Fruit fly (Drosophila melanogaster) whole organism, embryonic: Measurements from ENCODE around the gene CG10214.

Experiments used
- CG10267 ChIP-seq: fragments of 200-800 bp; sonication (Bioruptor generic); optimal IDR thresholded peaks from 2 replicates; lab custom pipeline; 2018; ENCODE audit warnings: missing biosample characterization, mild to moderate bottlenecking, missing genetic modification characterization, moderate library complexity
- CG11093 ChIP-seq: fragments of 200-800 bp; sonication (Bioruptor generic); IDR thresholded peaks from 3 replicates; pipeline ENCODE4 v1.3.6; 2022; ENCODE audit warnings: missing biosample characterization, missing genetic modification characterization
- CG14441 ChIP-seq: fragments of 200-800 bp; sonication (Bioruptor generic); IDR thresholded peaks from 2 replicates; pipeline ENCODE4 v1.3.6; 2022; ENCODE audit warnings: missing biosample characterization, missing genetic modification characterization
- CG17186 ChIP-seq: fragments of 200-800 bp; sonication (Bioruptor generic); optimal IDR thresholded peaks from 3 replicates; lab custom pipeline; 2017; ENCODE audit warnings: missing biosample characterization, missing genetic modification reagents, missing genetic modification characterization
- CG18619 ChIP-seq: fragments of 200-800 bp; sonication (Bioruptor generic); optimal IDR thresholded peaks from 3 replicates; lab custom pipeline; 2017; ENCODE audit warnings: missing biosample characterization, mild to moderate bottlenecking, missing genetic modification characterization
- CG2712 ChIP-seq: fragments of 200-800 bp; optimal IDR thresholded peaks from 3 replicates; lab custom pipeline; 2019; ENCODE audit warnings: missing biosample characterization, mild to moderate bottlenecking, missing genetic modification characterization, moderate library complexity
- CG2889 ChIP-seq: fragments of 200-800 bp; sonication (Bioruptor generic); IDR thresholded peaks from 3 replicates; pipeline ENCODE4 v1.3.6; 2022; ENCODE audit warnings: missing biosample characterization, missing genetic modification characterization
- CG3065 ChIP-seq: fragments of 200-800 bp; sonication (Bioruptor generic); optimal IDR thresholded peaks from 2 replicates; lab custom pipeline; 2016; ENCODE audit warnings: missing biosample characterization, missing genetic modification characterization
- CG4617 ChIP-seq: fragments of 200-800 bp; sonication (Bioruptor generic); optimal IDR thresholded peaks from 3 replicates; lab custom pipeline; 2016; ENCODE audit warnings: missing biosample characterization, missing genetic modification characterization, borderline replicate concordance
- CG4820 ChIP-seq: fragments of 200-800 bp; sonication (Bioruptor generic); optimal IDR thresholded peaks from 3 replicates; lab custom pipeline; 2016; ENCODE audit warnings: missing biosample characterization, missing genetic modification characterization
- CG5180 ChIP-seq: fragments of 200-800 bp; sonication (Bioruptor generic); optimal IDR thresholded peaks from 3 replicates; lab custom pipeline; 2017; ENCODE audit warnings: missing biosample characterization, missing genetic modification characterization, mild to moderate bottlenecking, moderate library complexity, missing genetic modification reagents
- CG7786 ChIP-seq: fragments of 200-800 bp; sonication (Bioruptor generic); optimal IDR thresholded peaks from 2 replicates; lab custom pipeline; 2016; ENCODE audit warnings: missing biosample characterization, missing genetic modification characterization
- CG7928 ChIP-seq: fragments of 200-800 bp; sonication (Bioruptor generic); optimal IDR thresholded peaks from 2 replicates; lab custom pipeline; 2017; ENCODE audit warnings: missing biosample characterization, mild to moderate bottlenecking, missing genetic modification characterization
- CG7987 ChIP-seq: fragments of 200-800 bp; sonication (Bioruptor generic); optimal IDR thresholded peaks from 2 replicates; lab custom pipeline; 2018; ENCODE audit warnings: missing biosample characterization, mild to moderate bottlenecking, missing genetic modification characterization, moderate library complexity
- CG8089 ChIP-seq: fragments of 200-800 bp; sonication (Bioruptor generic); optimal IDR thresholded peaks from 3 replicates; lab custom pipeline; 2016; ENCODE audit warnings: missing biosample characterization, missing genetic modification characterization
- CG8290 ChIP-seq, 3 experiments: fragments of 200-800 bp; sonication (Bioruptor generic); optimal IDR thresholded peaks; 2 replicates each; lab custom pipeline; 2016 to 2019; ENCODE audit warnings: missing biosample characterization in 3 of 3, missing genetic modification characterization in 3 of 3, mild to moderate bottlenecking in 2 of 3, moderate library complexity in 1 of 3
- CG8359 ChIP-seq: fragments of 200-800 bp; sonication (Bioruptor generic); optimal IDR thresholded peaks from 2 replicates; lab custom pipeline; 2017; ENCODE audit warnings: missing biosample characterization, mild to moderate bottlenecking, missing genetic modification characterization, borderline replicate concordance
- CG9215 ChIP-seq: fragments of 200-800 bp; sonication (Bioruptor generic); IDR thresholded peaks from 2 replicates; pipeline ENCODE4 v1.3.6; 2022; ENCODE audit warnings: missing biosample characterization, missing genetic modification characterization
- CG9727 ChIP-seq: fragments of 200-800 bp; sonication (Bioruptor generic); optimal IDR thresholded peaks from 3 replicates; lab custom pipeline; 2017; ENCODE audit warnings: missing biosample characterization, mild to moderate bottlenecking, missing genetic modification characterization
- CG9797 ChIP-seq: fragments of 200-800 bp; sonication (Bioruptor generic); optimal IDR thresholded peaks from 3 replicates; lab custom pipeline; 2018; ENCODE audit warnings: missing biosample characterization, mild to moderate bottlenecking, missing genetic modification characterization
- CG9817 ChIP-seq: fragments of 200-800 bp; sonication (Bioruptor generic); optimal IDR thresholded peaks from 2 replicates; lab custom pipeline; 2018; ENCODE audit warnings: missing biosample characterization, mild to moderate bottlenecking, missing genetic modification characterization, moderate library complexity
- CkIIα-i1 ChIP-seq: fragments of 200-800 bp; sonication (Bioruptor generic); IDR thresholded peaks from 2 replicates; pipeline ENCODE4 v1.3.6; 2022; ENCODE audit warnings: missing biosample characterization, missing genetic modification characterization
- Dref ChIP-seq: fragments of 200-800 bp; sonication (Bioruptor generic); IDR thresholded peaks from 2 replicates; pipeline ENCODE4 v1.3.6; 2022; ENCODE audit warnings: missing biosample characterization, missing genetic modification characterization
- Fer3 ChIP-seq: fragments of 200-800 bp; sonication (Bioruptor generic); optimal IDR thresholded peaks from 2 replicates; lab custom pipeline; 2018; ENCODE audit warnings: missing biosample characterization, mild to moderate bottlenecking, missing genetic modification characterization, moderate library complexity
- Gug ChIP-seq: fragments of 200-800 bp; sonication (Bioruptor generic); IDR thresholded peaks from 4 replicates; pipeline ENCODE4 v1.3.6; 2022; ENCODE audit warnings: missing biosample characterization, missing genetic modification characterization
- HLH3B ChIP-seq: fragments of 200-800 bp; sonication (Bioruptor generic); IDR thresholded peaks from 2 replicates; pipeline ENCODE4 v1.3.6; 2022; ENCODE audit warnings: missing biosample characterization, missing genetic modification characterization
- Myb ChIP-seq: fragments of 200-800 bp; sonication (Bioruptor generic); optimal IDR thresholded peaks from 2 replicates; lab custom pipeline; 2016; ENCODE audit warnings: missing biosample characterization, missing genetic modification characterization
- NC2β ChIP-seq: fragments of 200-800 bp; sonication (Bioruptor generic); optimal IDR thresholded peaks from 2 replicates; lab custom pipeline; 2016; ENCODE audit warnings: missing biosample characterization, missing genetic modification characterization
- NfI ChIP-seq: fragments of 200-800 bp; sonication (Bioruptor generic); optimal IDR thresholded peaks from 3 replicates; lab custom pipeline; 2018; ENCODE audit warnings: missing biosample characterization, mild to moderate bottlenecking, missing genetic modification characterization, moderate library complexity
- Ptx1 ChIP-seq: fragments of 200-800 bp; sonication (Bioruptor generic); IDR thresholded peaks from 2 replicates; pipeline ENCODE4 v1.3.6; 2022; ENCODE audit warnings: missing biosample characterization, missing genetic modification characterization
- Xbp1 ChIP-seq: fragments of 200-800 bp; sonication (Bioruptor generic); optimal IDR thresholded peaks from 3 replicates; lab custom pipeline; 2016; ENCODE audit warnings: missing biosample characterization, mild to moderate bottlenecking, missing genetic modification characterization
- Xrp1 ChIP-seq: fragments of 200-800 bp; sonication (Bioruptor generic); IDR thresholded peaks from 2 replicates; pipeline ENCODE4 v1.3.6; 2022; ENCODE audit warnings: missing biosample characterization, missing genetic modification characterization
- ase ChIP-seq: fragments of 200-800 bp; sonication (Bioruptor generic); IDR thresholded peaks from 3 replicates; pipeline ENCODE4 v1.3.6; 2022; ENCODE audit warnings: missing biosample characterization, missing genetic modification characterization
- chm ChIP-seq: fragments of 200-800 bp; sonication (Bioruptor generic); IDR thresholded peaks from 2 replicates; pipeline ENCODE4 v1.3.6; 2022; ENCODE audit warnings: missing biosample characterization, missing genetic modification characterization
- ci ChIP-seq: fragments of 200-800 bp; sonication (Bioruptor generic); IDR thresholded peaks from 3 replicates; pipeline ENCODE4 v1.3.6; 2022; ENCODE audit warnings: missing biosample characterization, missing genetic modification characterization
- crc ChIP-seq: fragments of 200-800 bp; sonication (Bioruptor generic); optimal IDR thresholded peaks from 2 replicates; lab custom pipeline; 2016; ENCODE audit warnings: missing biosample characterization, missing genetic modification characterization
- fru ChIP-seq: fragments of >200 bp; optimal IDR thresholded peaks from 2 replicates; lab custom pipeline; 2017
- gro ChIP-seq: fragments of 200-800 bp; sonication (Bioruptor generic); optimal IDR thresholded peaks from 2 replicates; lab custom pipeline; 2016; ENCODE audit warnings: missing biosample characterization, missing genetic modification characterization
- gsb ChIP-seq: fragments of 200-800 bp; sonication (Bioruptor generic); IDR thresholded peaks from 2 replicates; pipeline ENCODE4 v1.3.6; 2022; ENCODE audit warnings: missing biosample characterization, missing genetic modification characterization
- kay ChIP-seq: fragments of 200-800 bp; sonication (Bioruptor generic); optimal IDR thresholded peaks from 2 replicates; lab custom pipeline; 2016; ENCODE audit warnings: missing biosample characterization, missing genetic modification characterization
- knrl ChIP-seq: fragments of 200-800 bp; sonication (Bioruptor generic); IDR thresholded peaks from 3 replicates; pipeline ENCODE4 v1.3.6; 2022; ENCODE audit warnings: missing biosample characterization, missing genetic modification characterization; ENCODE audit not compliant: partially characterized antibody
- nerfin-1 ChIP-seq: fragments of 200-800 bp; sonication (Bioruptor generic); optimal IDR thresholded peaks from 3 replicates; lab custom pipeline; 2019; ENCODE audit warnings: missing biosample characterization, mild to moderate bottlenecking, missing genetic modification characterization, moderate library complexity
- repo ChIP-seq: fragments of 200-800 bp; sonication (Bioruptor generic); optimal IDR thresholded peaks from 2 replicates; lab custom pipeline; 2016; ENCODE audit warnings: missing biosample characterization, missing genetic modification characterization
- schlank ChIP-seq: fragments of 200-800 bp; sonication (Bioruptor generic); optimal IDR thresholded peaks from 2 replicates; lab custom pipeline; 2018; ENCODE audit warnings: missing biosample characterization, mild to moderate bottlenecking, missing genetic modification characterization
- sr ChIP-seq: fragments of 200-800 bp; sonication (Bioruptor generic); IDR thresholded peaks from 3 replicates; pipeline ENCODE4 v1.3.6; 2022; ENCODE audit warnings: missing biosample characterization, missing genetic modification characterization
- stwl ChIP-seq: fragments of 200-800 bp; sonication (Bioruptor generic); optimal IDR thresholded peaks from 3 replicates; lab custom pipeline; 2018; ENCODE audit warnings: missing biosample characterization, mild to moderate bottlenecking, missing genetic modification characterization, moderate library complexity
- twi ChIP-seq: fragments of 200-800 bp; optimal IDR thresholded peaks from 2 replicates; lab custom pipeline; 2019; ENCODE audit warnings: missing biosample characterization, mild to moderate bottlenecking, missing genetic modification characterization, moderate library complexity
- unc-4 ChIP-seq: fragments of 200-800 bp; sonication (Bioruptor generic); IDR thresholded peaks from 2 replicates; pipeline ENCODE4 v1.3.6; 2022; ENCODE audit warnings: missing biosample characterization, missing genetic modification characterization; ENCODE audit not compliant: partially characterized antibody
- usp ChIP-seq: fragments of >200 bp; optimal IDR thresholded peaks from 2 replicates; lab custom pipeline; 2017; ENCODE audit warnings: missing biosample characterization, missing genetic modification characterization
- vvl ChIP-seq: fragments of 200-800 bp; sonication (Bioruptor generic); IDR thresholded peaks from 2 replicates; pipeline ENCODE4 v1.3.6; 2022; ENCODE audit warnings: missing biosample characterization, missing genetic modification characterization
- wdn ChIP-seq: fragments of 200-800 bp; sonication (Bioruptor generic); IDR thresholded peaks from 2 replicates; pipeline ENCODE4 v1.3.6; 2022; ENCODE audit warnings: missing biosample characterization, missing genetic modification characterization

Gene CG10214

dm6 chr3R:23783961-23784360 lies 16.7 kb upstream of the CG10214 start (continued):
- TF ChIP-seq CG8290 (GFP tag; optimal IDR thresholded peaks at IDR 0.05; lab: Kevin White, UChicago) (peak; percentile 40), CG8290 (tag; optimal IDR thresholded peaks at IDR 0.05; lab: Kevin White, UChicago) (no peak), CG4820 (peak; percentile 81), CG4617 (GFP tag; lab: Kevin White, UChicago) (peak; percentile 50), gro (GFP tag; lab: Kevin White, UChicago) (no peak), CkIIα-i1 (GFP tag; lab: Robert Waterston, UW) (no peak), CG9817 (tag; lab: Kevin White, UChicago) (peak; percentile 55), knrl (GFP tag; lab: Robert Waterston, UW) (0 out of 3 replicates have a peak, but pooled peaks have one; percentile 20), Dref (no peak), CG7987 (GFP tag; lab: Kevin White, UChicago) (no peak), chm (GFP tag; lab: Robert Waterston, UW) (peak; percentile 71; the same call in 1 of the 2 replicates), CG10267 (tag; lab: Kevin White, UChicago) (peak; percentile 78), CG2889 (no peak), gsb (GFP tag; lab: Robert Waterston, UW) (no peak), CG5180 (GFP tag; lab: Kevin White, UChicago) (peak; percentile 39), ase (GFP tag; lab: Robert Waterston, UW) (peak; percentile 73; the same call in 2 of the 3 replicates), CG11093 (GFP tag; lab: Robert Waterston, UW) (peak; percentile 65; the same call in 2 of the 3 replicates), CG18619 (GFP tag; lab: Kevin White, UChicago) (peak; percentile 50), Fer3 (tag; lab: Kevin White, UChicago) (peak; percentile 54), NfI (GFP tag; lab: Kevin White, UChicago) (peak; percentile 44), CG9797 (GFP tag; lab: Kevin White, UChicago) (no peak), Xrp1 (peak; percentile 90), ci (peak; percentile 74), CG2712 (tag; lab: Kevin White, UChicago) (peak; percentile 91), NC2β (peak; percentile 66), nerfin-1 (tag; lab: Kevin White, UChicago) (peak; percentile 73), HLH3B (peak; percentile 66), twi (tag; lab: Kevin White, UChicago) (peak; percentile 74), Xbp1 (GFP tag; lab: Kevin White, UChicago) (peak; percentile 76), CG14441 (peak; percentile 58), CG8089 (GFP tag; lab: Kevin White, UChicago) (peak; percentile 37), CG7928 (GFP tag; lab: Kevin White, UChicago) (no peak), stwl (peak; percentile 9), unc-4 (GFP tag; lab: Robert Waterston, UW) (no peak), fru (lab: Kevin White, UChicago) (no peak), repo (no peak), CG9727 (GFP tag; lab: Kevin White, UChicago) (peak; percentile 77), schlank (tag; lab: Kevin White, UChicago) (no peak), kay (no peak), CG9215 (0 out of 2 replicates have a peak, but pooled peaks have one; percentile 37), Ptx1 (peak; percentile 72), vvl (GFP tag; lab: Robert Waterston, UW) (peak; percentile 72), crc (GFP tag; lab: Kevin White, UChicago) (no peak), CG8359 (peak; percentile 68), Gug (GFP tag; lab: Robert Waterston, UW) (peak; percentile 35; the same call in 1 of the 4 replicates), CG17186 (GFP tag; lab: Kevin White, UChicago) (peak; percentile 30), CG3065 (GFP tag; lab: Kevin White, UChicago) (peak; percentile 10), sr (GFP tag; lab: Robert Waterston, UW) (no peak), usp (GFP tag; lab: Kevin White, UChicago) (no peak), wdn (GFP tag; lab: Robert Waterston, UW) (no peak), Myb (GFP tag; lab: Kevin White, UChicago) (peak; percentile 9), CG7786 (GFP tag; lab: Kevin White, UChicago) (peak; percentile 48)
